Worm (Caenorhabditis elegans): Measurements from ENCODE around the gene egl-17.

Gene egl-17

ce11 chrX:498640-499039, 9.2 kb downstream of the egl-17 start:
- TF ChIP-seq alr-1 (tag; optimal IDR thresholded peaks at IDR 0.05): no peak
- TF ChIP-seq nhr-21 (tag; optimal IDR thresholded peaks at IDR 0.05): peak; percentile 13
- no peak for TF ChIP-seq mbf-1 (tag; optimal IDR thresholded peaks at IDR 0.05)
- TF ChIP-seq nhr-77 (tag; optimal IDR thresholded peaks at IDR 0.05): no peak
- TF ChIP-seq nhr-237 (tag; optimal IDR thresholded peaks at IDR 0.05): no peak
- peak; percentile 7 for TF ChIP-seq blmp-1 (tag; optimal IDR thresholded peaks at IDR 0.05; ENCODE audit: insufficient read depth)
- TF ChIP-seq F13H6.1 (tag; optimal IDR thresholded peaks at IDR 0.05): no peak
- TF ChIP-seq elt-1 (tag; optimal IDR thresholded peaks at IDR 0.05): no peak
- no peak for TF ChIP-seq unc-55 (GFP tag; optimal IDR thresholded peaks at IDR 0.05)
- no peak for TF ChIP-seq lin-11 (tag; optimal IDR thresholded peaks at IDR 0.05)
- peak; percentile 11 for TF ChIP-seq gmeb-1 (tag; optimal IDR thresholded peaks at IDR 0.05)
- TF ChIP-seq snpc-4 (tag; optimal IDR thresholded peaks at IDR 0.05): no peak
- TF ChIP-seq nhr-25 (tag; optimal IDR thresholded peaks at IDR 0.05): peak; percentile 60
- TF ChIP-seq mab-5 (tag; optimal IDR thresholded peaks at IDR 0.05): no peak
- TF ChIP-seq aly-2 (tag; optimal IDR thresholded peaks at IDR 0.05): no peak
- no peak for TF ChIP-seq ceh-16 (tag; optimal IDR thresholded peaks at IDR 0.05)
- TF ChIP-seq ama-1 (optimal IDR thresholded peaks at IDR 0.05): no peak
- no peak for TF ChIP-seq R02D3.7 (tag; optimal IDR thresholded peaks at IDR 0.05)
- TF ChIP-seq ztf-11 (tag; optimal IDR thresholded peaks at IDR 0.05): no peak
- TF ChIP-seq C34F6.9 (tag; optimal IDR thresholded peaks at IDR 0.05): no peak
- no peak for TF ChIP-seq elt-3 (tag; optimal IDR thresholded peaks at IDR 0.05)
- no peak for TF ChIP-seq sem-4 (tag; optimal IDR thresholded peaks at IDR 0.05)
- TF ChIP-seq ztf-1 (GFP tag; conservative IDR thresholded peaks at IDR 0.05): no peak
- TF ChIP-seq egl-27 (tag; optimal IDR thresholded peaks at IDR 0.05): no peak
- no peak for TF ChIP-seq nhr-10 (tag; optimal IDR thresholded peaks at IDR 0.05)
- TF ChIP-seq dmd-4 (tag; optimal IDR thresholded peaks at IDR 0.05): no peak
- TF ChIP-seq nhr-12 (tag; optimal IDR thresholded peaks at IDR 0.05): no peak
- no peak for TF ChIP-seq lin-13 (GFP tag; optimal IDR thresholded peaks at IDR 0.05)
- no peak for TF ChIP-seq ceh-82 (tag; optimal IDR thresholded peaks at IDR 0.05)
- TF ChIP-seq sma-3 (GFP tag; optimal IDR thresholded peaks at IDR 0.05): peak; percentile 27
- no peak for TF ChIP-seq ZK546.5 (tag; optimal IDR thresholded peaks at IDR 0.05)
- TF ChIP-seq peb-1 (tag; optimal IDR thresholded peaks at IDR 0.05): no peak
- TF ChIP-seq lsy-2 (tag; optimal IDR thresholded peaks at IDR 0.05): peak in 1 of 2 experiments; percentile 30
- no peak for TF ChIP-seq nhr-6 (tag; optimal IDR thresholded peaks at IDR 0.05)
- TF ChIP-seq sma-9 (GFP tag; optimal IDR thresholded peaks at IDR 0.05): peak; percentile 16
- no peak for TF ChIP-seq sma-9 (tag; optimal IDR thresholded peaks at IDR 0.05)
- TF ChIP-seq ztf-4 (tag; optimal IDR thresholded peaks at IDR 0.05): no peak
- TF ChIP-seq skn-1 (tag; optimal IDR thresholded peaks at IDR 0.05): no peak
- TF ChIP-seq nhr-11 (tag; optimal IDR thresholded peaks at IDR 0.05): no peak
- TF ChIP-seq crh-2 (tag; optimal IDR thresholded peaks at IDR 0.05): no peak
- no peak for TF ChIP-seq lin-39 (tag; optimal IDR thresholded peaks at IDR 0.05)
- TF ChIP-seq Y55F3AM.14 (GFP tag; optimal IDR thresholded peaks at IDR 0.05): no peak
- TF ChIP-seq unc-62 (GFP tag; optimal IDR thresholded peaks at IDR 0.05): no peak
- TF ChIP-seq unc-39 (tag; optimal IDR thresholded peaks at IDR 0.05): no peak
- no peak for TF ChIP-seq mdl-1 (tag; optimal IDR thresholded peaks at IDR 0.05)
- no peak for TF ChIP-seq fos-1 (tag; optimal IDR thresholded peaks at IDR 0.05)
- no peak for TF ChIP-seq nhr-23 (tag; optimal IDR thresholded peaks at IDR 0.05)
- no peak for TF ChIP-seq zag-1 (tag; optimal IDR thresholded peaks at IDR 0.05)
- TF ChIP-seq nhr-129 (tag; optimal IDR thresholded peaks at IDR 0.05): no peak
